Fruit fly (Drosophila melanogaster) Kc167 (cell line): ENCODE data around the gene Ptp61F.

Source experiments
- Myc ChIP-seq: fragments of >200 bp; optimal IDR thresholded peaks from 2 replicates; lab custom pipeline; 2017; ENCODE audit warnings: missing external identifiers
- Sin3A ChIP-seq: fragments of >200 bp; optimal IDR thresholded peaks from 2 replicates; lab custom pipeline; 2018; ENCODE audit warnings: missing external identifiers
- h ChIP-seq: fragments of >200 bp; optimal IDR thresholded peaks from 3 replicates; lab custom pipeline; 2018; ENCODE audit warnings: missing external identifiers
- insv ChIP-seq: fragments of >200 bp; optimal IDR thresholded peaks from 3 replicates; lab custom pipeline; 2018; ENCODE audit warnings: missing external identifiers
- ttk ChIP-seq: sonication (Bioruptor generic); optimal IDR thresholded peaks from 2 replicates; lab custom pipeline; 2017; ENCODE audit warnings: missing external identifiers

dm6 chr3L:1298509-1298908 is 176.5 kb downstream of the Ptp61F start, which contains the start of gene scf:
- no peak for TF ChIP-seq h (lab: Kevin White, UChicago)
- no peak for TF ChIP-seq Sin3A
- TF ChIP-seq insv (lab: Kevin White, UChicago) = no peak
- TF ChIP-seq Myc = no peak
- no peak for TF ChIP-seq ttk (lab: Kevin White, UChicago)
